Worm (Caenorhabditis elegans) whole organism, mixed stage, embryonic: ENCODE results near the gene tbc-7.
A peak's percentile ranks its signal among the peaks of the same experiment; 100 is the strongest.

Source experiments
- ceh-39 ChIP-seq: fragments of 150-350 bp; optimal IDR thresholded peaks from 2 replicates; lab custom pipeline; 2014; ENCODE audit warnings: missing biosample characterization, missing genetic modification characterization
- flh-1 ChIP-seq: fragments of 200-800 bp; sonication (Bioruptor generic); optimal IDR thresholded peaks from 2 replicates; lab custom pipeline; 2018; ENCODE audit warnings: mild to moderate bottlenecking, missing genetic modification characterization, moderate library complexity, missing compliant biosample characterization
- lin-32 ChIP-seq: fragments of 200-800 bp; sonication (Bioruptor generic); optimal IDR thresholded peaks from 2 replicates; lab custom pipeline; 2018; ENCODE audit warnings: mild to moderate bottlenecking, missing genetic modification characterization, missing compliant biosample characterization
- mab-5 ChIP-seq: fragments of 150-350 bp; optimal IDR thresholded peaks from 2 replicates; lab custom pipeline; 2014; ENCODE audit warnings: missing biosample characterization, missing genetic modification characterization
- mep-1 ChIP-seq: fragments of 150-350 bp; optimal IDR thresholded peaks from 2 replicates; lab custom pipeline; 2017; ENCODE audit warnings: missing biosample characterization, missing genetic modification reagents, missing genetic modification characterization, inconsistent platforms
- nhr-12 ChIP-seq: fragments of 150-350 bp; optimal IDR thresholded peaks from 2 replicates; lab custom pipeline; 2014; ENCODE audit warnings: missing biosample characterization, missing genetic modification characterization
- nhr-76 ChIP-seq: sonication (generic microtip); optimal IDR thresholded peaks from 2 replicates; lab custom pipeline; 2017; ENCODE audit warnings: missing biosample characterization, missing genetic modification characterization
- pha-4 ChIP-seq: fragments of 150-350 bp; optimal IDR thresholded peaks from 2 replicates; lab custom pipeline; 2018; ENCODE audit warnings: missing biosample characterization, missing genetic modification reagents, missing genetic modification characterization
- snpc-4 ChIP-seq: fragments of 150-350 bp; optimal IDR thresholded peaks from 2 replicates; lab custom pipeline; 2014; ENCODE audit warnings: missing biosample characterization, missing genetic modification characterization
- sptf-1 ChIP-seq: sonication (generic microtip); optimal IDR thresholded peaks from 2 replicates; lab custom pipeline; 2017; ENCODE audit warnings: mild to moderate bottlenecking, missing genetic modification characterization, moderate library complexity, missing compliant biosample characterization
- unc-62 ChIP-seq: fragments of 150-350 bp; optimal IDR thresholded peaks from 2 replicates; lab custom pipeline; 2014; ENCODE audit warnings: missing biosample characterization, missing genetic modification reagents, missing genetic modification characterization
- zip-8 ChIP-seq: fragments of 150-350 bp; optimal IDR thresholded peaks from 2 replicates; lab custom pipeline; 2014; ENCODE audit warnings: missing biosample characterization, missing genetic modification characterization

DNA sequence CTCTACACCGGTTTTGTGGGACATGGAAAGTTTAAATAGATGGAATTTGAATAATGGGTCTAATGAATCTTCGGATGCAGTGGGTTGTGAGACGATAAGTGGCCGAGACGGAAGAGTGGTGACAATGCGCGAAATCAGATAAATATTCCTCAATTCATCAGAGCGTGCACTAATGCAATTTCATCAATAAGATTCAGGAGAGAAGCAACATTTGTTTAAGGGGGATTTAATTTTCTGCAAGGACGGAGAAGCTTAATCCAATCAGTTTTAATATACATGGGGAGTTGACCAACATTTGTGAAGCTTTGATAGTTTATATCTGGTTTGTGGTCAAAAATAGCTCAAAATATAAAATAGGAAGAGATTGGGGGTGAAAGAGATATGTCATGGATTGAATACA lies 4.6 kb upstream of the tbc-7 start:
- TF ChIP-seq mab-5: no peak
- no peak for TF ChIP-seq lin-32 (GFP tag; lab: Kevin White, UChicago)
- TF ChIP-seq ceh-39 (tag; lab: Kevin White, UChicago): no peak
- no peak for TF ChIP-seq pha-4 (tag; lab: Kevin White, UChicago)
- no peak for TF ChIP-seq nhr-12
- TF ChIP-seq nhr-76 (tag; lab: Kevin White, UChicago): no peak
- no peak for TF ChIP-seq mep-1 (tag; lab: Kevin White, UChicago)
- peak; percentile 33 for TF ChIP-seq unc-62 (GFP tag; lab: Kevin White, UChicago)
- TF ChIP-seq snpc-4 (tag; lab: Kevin White, UChicago): no peak
- no peak for TF ChIP-seq flh-1
- no peak for TF ChIP-seq zip-8 (tag; lab: Kevin White, UChicago)
- no peak for TF ChIP-seq sptf-1 (tag; lab: Kevin White, UChicago)
